Worm (Caenorhabditis elegans): Measurements from ENCODE around the gene slcf-2.

slcf-2 gene

ce11 chrX:3385362-3385761 is 8.3 kb upstream of the slcf-2 start, which contains the start of gene acp-1:
TSS of gene acp-1 (minus strand) at chrX:3385462.
- TF ChIP-seq nfya-1 (tag; optimal IDR thresholded peaks at IDR 0.05; ENCODE audit: insufficient read depth) (no peak), ztf-11 (tag; optimal IDR thresholded peaks at IDR 0.05) (no peak), pqm-1 (tag; optimal IDR thresholded peaks at IDR 0.05) (no peak), hmg-11 (tag; optimal IDR thresholded peaks at IDR 0.05) (no peak), nhr-67 (tag; optimal IDR thresholded peaks at IDR 0.05) (no peak), zag-1 (tag; optimal IDR thresholded peaks at IDR 0.05) (no peak), nhr-23 (tag; optimal IDR thresholded peaks at IDR 0.05) (no peak), sea-2 (GFP tag; optimal IDR thresholded peaks at IDR 0.05) (no peak), nhr-237 (tag; optimal IDR thresholded peaks at IDR 0.05) (no peak), nhr-25 (tag; optimal IDR thresholded peaks at IDR 0.05) (no peak), elt-1 (tag; optimal IDR thresholded peaks at IDR 0.05) (no peak)

ce11 chrX:3396735-3397134 is 3.1 kb downstream of the slcf-2 start:
- peak; percentile 75 for TF ChIP-seq elt-1 (tag; optimal IDR thresholded peaks at IDR 0.05)
- TF ChIP-seq nhr-23 (tag; optimal IDR thresholded peaks at IDR 0.05), result no peak
- TF ChIP-seq R02D3.7 (tag; optimal IDR thresholded peaks at IDR 0.05), result no peak

ce11 chrX:3399917-3400316 is 6.3 kb downstream of the slcf-2 start, which contains the start of gene cht-1:
TSS of gene cht-1 (minus strand) at chrX:3400017.
- TF ChIP-seq egl-5 (tag; optimal IDR thresholded peaks at IDR 0.05) (no peak), nhr-237 (tag; optimal IDR thresholded peaks at IDR 0.05) (no peak), tbx-2 (tag; optimal IDR thresholded peaks at IDR 0.05) (no peak), ceh-9 (tag; optimal IDR thresholded peaks at IDR 0.05) (no peak), pha-4 (tag; optimal IDR thresholded peaks at IDR 0.05) (no peak), fkh-10 (GFP tag; optimal IDR thresholded peaks at IDR 0.05) (no peak), ceh-82 (tag; optimal IDR thresholded peaks at IDR 0.05) (no peak)

ce11 chrX:3400387-3400786 is 6.7 kb downstream of the slcf-2 start:
- TF ChIP-seq elt-2 (tag; optimal IDR thresholded peaks at IDR 0.05), result no peak
- no peak for TF ChIP-seq lin-39 (tag; optimal IDR thresholded peaks at IDR 0.05)
- no peak for TF ChIP-seq nhr-237 (tag; optimal IDR thresholded peaks at IDR 0.05)
- no peak for TF ChIP-seq nfya-1 (tag; optimal IDR thresholded peaks at IDR 0.05; ENCODE audit: insufficient read depth)
- TF ChIP-seq nhr-67 (tag; optimal IDR thresholded peaks at IDR 0.05), result no peak
- no peak for TF ChIP-seq ceh-82 (tag; optimal IDR thresholded peaks at IDR 0.05)
- no peak for TF ChIP-seq mdl-1 (tag; optimal IDR thresholded peaks at IDR 0.05)
- no peak for TF ChIP-seq sea-2 (GFP tag; optimal IDR thresholded peaks at IDR 0.05)
- no peak for TF ChIP-seq nhr-12 (tag; optimal IDR thresholded peaks at IDR 0.05)
- no peak for TF ChIP-seq nhr-23 (tag; optimal IDR thresholded peaks at IDR 0.05)
- no peak for TF ChIP-seq tbx-2 (tag; optimal IDR thresholded peaks at IDR 0.05)
- TF ChIP-seq elt-1 (tag; optimal IDR thresholded peaks at IDR 0.05), result no peak
- TF ChIP-seq nhr-76 (tag; optimal IDR thresholded peaks at IDR 0.05), result no peak
- TF ChIP-seq fkh-2 (tag; optimal IDR thresholded peaks at IDR 0.05), result no peak
- no peak for TF ChIP-seq nhr-25 (tag; optimal IDR thresholded peaks at IDR 0.05)
- no peak for TF ChIP-seq nhr-43 (tag; optimal IDR thresholded peaks at IDR 0.05; ENCODE audit: poor library complexity, severe bottlenecking)
- TF ChIP-seq pqm-1 (tag; optimal IDR thresholded peaks at IDR 0.05), result no peak
- TF ChIP-seq snpc-4 (tag; optimal IDR thresholded peaks at IDR 0.05), result no peak
- no peak for TF ChIP-seq unc-39 (tag; optimal IDR thresholded peaks at IDR 0.05)

ce11 chrX:3401701-3402100 is 8.0 kb downstream of the slcf-2 start, which contains the start of gene C04F6.9:
TSS of gene C04F6.9 (plus strand) at chrX:3402001.
- TF ChIP-seq egl-5 (tag; optimal IDR thresholded peaks at IDR 0.05), result no peak
- no peak for TF ChIP-seq unc-39 (tag; optimal IDR thresholded peaks at IDR 0.05)
- no peak for TF ChIP-seq elt-3 (tag; optimal IDR thresholded peaks at IDR 0.05)
- no peak for TF ChIP-seq eor-1 (tag; optimal IDR thresholded peaks at IDR 0.05)
- TF ChIP-seq snpc-4 (tag; optimal IDR thresholded peaks at IDR 0.05), result no peak
- no peak for TF ChIP-seq fkh-2 (tag; optimal IDR thresholded peaks at IDR 0.05)

ce11 chrX:3403195-3403594 is 9.5 kb downstream of the slcf-2 start, which contains the start of gene vit-5:
TSS of gene vit-5 (plus strand) at chrX:3403471.
- TF ChIP-seq ZK546.5 (tag; optimal IDR thresholded peaks at IDR 0.05), result no peak
- TF ChIP-seq elt-1 (tag; optimal IDR thresholded peaks at IDR 0.05), result no peak
- no peak for TF ChIP-seq elt-3 (tag; optimal IDR thresholded peaks at IDR 0.05)
- TF ChIP-seq fkh-2 (tag; optimal IDR thresholded peaks at IDR 0.05), result no peak
- no peak for TF ChIP-seq tbx-2 (tag; optimal IDR thresholded peaks at IDR 0.05)
- no peak for TF ChIP-seq nfya-1 (tag; optimal IDR thresholded peaks at IDR 0.05; ENCODE audit: insufficient read depth)

All from whole organism, L3 larva.